Fruit fly (Drosophila melanogaster): ENCODE measurements around the gene sstn.
A peak's percentile ranks its signal among the peaks of the same experiment; 100 is the strongest.

dm6 chr3L:15048091-15048490 is 46.4 kb downstream of the sstn start:
- TF ChIP-seq sisA (GFP tag; IDR thresholded peaks at IDR 0.05): no peak
- peak; percentile 23; the same call in 1 of the 2 replicates for TF ChIP-seq slbo (GFP tag; IDR thresholded peaks at IDR 0.05)
- TF ChIP-seq corto (GFP tag; optimal IDR thresholded peaks at IDR 0.05): no peak
- no peak for TF ChIP-seq B-H1 (GFP tag; IDR thresholded peaks at IDR 0.05)
- TF ChIP-seq kah (GFP tag; optimal IDR thresholded peaks at IDR 0.05): no peak
